Worm (Caenorhabditis elegans) whole organism, late embryonic: ENCODE measurements around the gene T08G3.11.

Experiments used
- C08G9.2 ChIP-seq: sonication (generic microtip); optimal IDR thresholded peaks from 2 replicates; lab custom pipeline; 2016; ENCODE audit warnings: mild to moderate bottlenecking, missing genetic modification characterization, moderate library complexity, missing compliant biosample characterization
- K02D7.2 ChIP-seq: sonication (generic microtip); optimal IDR thresholded peaks from 2 replicates; lab custom pipeline; 2017; ENCODE audit warnings: mild to moderate bottlenecking, missing genetic modification characterization, missing compliant biosample characterization
- T23F11.4 ChIP-seq: fragments of 200-800 bp; sonication (Bioruptor generic); optimal IDR thresholded peaks from 2 replicates; lab custom pipeline; 2018; ENCODE audit warnings: mild to moderate bottlenecking, missing genetic modification characterization, missing compliant biosample characterization
- Y22D7AL.16 ChIP-seq: sonication (generic microtip); optimal IDR thresholded peaks from 2 replicates; lab custom pipeline; 2016; ENCODE audit warnings: missing genetic modification characterization, missing compliant biosample characterization
- ahr-1 ChIP-seq: sonication (generic microtip); optimal IDR thresholded peaks from 2 replicates; lab custom pipeline; 2016; ENCODE audit warnings: missing genetic modification characterization, missing compliant biosample characterization
- ama-1 ChIP-seq: fragments of 150-350 bp; optimal IDR thresholded peaks from 2 replicates; lab custom pipeline; 2014
- ceh-14 ChIP-seq: sonication (generic microtip); optimal IDR thresholded peaks from 2 replicates; lab custom pipeline; 2016; ENCODE audit warnings: missing genotype, missing genetic modification characterization, missing compliant biosample characterization
- ceh-19 ChIP-seq: fragments of 200-800 bp; sonication (Bioruptor generic); optimal IDR thresholded peaks from 2 replicates; lab custom pipeline; 2018; ENCODE audit warnings: mild to moderate bottlenecking, missing genetic modification characterization, missing compliant biosample characterization
- ceh-2 ChIP-seq: sonication (generic microtip); optimal IDR thresholded peaks from 2 replicates; lab custom pipeline; 2016; ENCODE audit warnings: missing genotype, missing genetic modification characterization, missing compliant biosample characterization
- ceh-24 ChIP-seq: sonication (generic microtip); optimal IDR thresholded peaks from 2 replicates; lab custom pipeline; 2016; ENCODE audit warnings: mild to moderate bottlenecking, missing genetic modification characterization, missing compliant biosample characterization
- ceh-30 ChIP-seq: fragments of 150-350 bp; optimal IDR thresholded peaks from 2 replicates; lab custom pipeline; 2014; ENCODE audit warnings: missing biosample characterization, missing genetic modification characterization
- ceh-31 ChIP-seq: sonication (generic microtip); optimal IDR thresholded peaks from 2 replicates; lab custom pipeline; 2016; ENCODE audit warnings: missing genetic modification characterization, missing compliant biosample characterization
- ceh-34 ChIP-seq: sonication (generic microtip); optimal IDR thresholded peaks from 2 replicates; lab custom pipeline; 2016; ENCODE audit warnings: mild to moderate bottlenecking, missing genetic modification characterization, missing compliant biosample characterization
- ceh-48 ChIP-seq: sonication (generic microtip); optimal IDR thresholded peaks from 2 replicates; lab custom pipeline; 2016; ENCODE audit warnings: missing genetic modification characterization, inconsistent platforms, missing compliant biosample characterization
- ceh-6 ChIP-seq: fragments of 200-800 bp; sonication (Bioruptor generic); optimal IDR thresholded peaks from 2 replicates; lab custom pipeline; 2018; ENCODE audit warnings: mild to moderate bottlenecking, missing genetic modification characterization, missing compliant biosample characterization
- che-1 ChIP-seq: sonication (generic microtip); optimal IDR thresholded peaks from 2 replicates; lab custom pipeline; 2016; ENCODE audit warnings: mild to moderate bottlenecking, missing genetic modification characterization, missing compliant biosample characterization
- elt-4 ChIP-seq: sonication (generic microtip); optimal IDR thresholded peaks from 2 replicates; lab custom pipeline; 2016; ENCODE audit warnings: missing genetic modification characterization, missing compliant biosample characterization
- ets-4 ChIP-seq: sonication (generic microtip); optimal IDR thresholded peaks from 2 replicates; lab custom pipeline; 2016; ENCODE audit warnings: missing genetic modification characterization, missing compliant biosample characterization
- fkh-10 ChIP-seq: fragments of 150-350 bp; optimal IDR thresholded peaks from 2 replicates; lab custom pipeline; 2014; ENCODE audit warnings: missing biosample characterization, missing genetic modification reagents, missing genetic modification characterization
- fkh-6 ChIP-seq: sonication (generic microtip); optimal IDR thresholded peaks from 2 replicates; lab custom pipeline; 2016; ENCODE audit warnings: missing genetic modification characterization, missing compliant biosample characterization
- hlh-15 ChIP-seq: sonication (generic microtip); optimal IDR thresholded peaks from 2 replicates; lab custom pipeline; 2016; ENCODE audit warnings: missing genetic modification characterization, missing compliant biosample characterization
- hlh-6 ChIP-seq: sonication (generic microtip); optimal IDR thresholded peaks from 2 replicates; lab custom pipeline; 2016; ENCODE audit warnings: missing genotype, missing genetic modification characterization, missing compliant biosample characterization
- hlh-8 ChIP-seq: sonication (generic microtip); optimal IDR thresholded peaks from 2 replicates; lab custom pipeline; 2016; ENCODE audit warnings: missing genotype, missing genetic modification characterization, missing compliant biosample characterization
- lim-6 ChIP-seq: sonication (generic microtip); optimal IDR thresholded peaks from 2 replicates; lab custom pipeline; 2016; ENCODE audit warnings: missing genetic modification characterization, missing compliant biosample characterization
- madf-2 ChIP-seq: sonication (generic microtip); optimal IDR thresholded peaks from 2 replicates; lab custom pipeline; 2017; ENCODE audit warnings: missing genetic modification characterization, missing compliant biosample characterization
- nhr-11 ChIP-seq: fragments of 150-350 bp; optimal IDR thresholded peaks from 2 replicates; lab custom pipeline; 2014; ENCODE audit warnings: missing biosample characterization, missing genetic modification characterization
- npax-4 ChIP-seq: sonication (generic microtip); optimal IDR thresholded peaks from 2 replicates; lab custom pipeline; 2016; ENCODE audit warnings: missing genetic modification characterization, missing compliant biosample characterization
- odd-2 ChIP-seq: sonication (generic microtip); optimal IDR thresholded peaks from 2 replicates; lab custom pipeline; 2017; ENCODE audit warnings: antibody characterized with exemption, mild to moderate bottlenecking, missing genetic modification characterization, missing compliant biosample characterization
- pag-3 ChIP-seq: sonication (generic microtip); optimal IDR thresholded peaks from 2 replicates; lab custom pipeline; 2016; ENCODE audit warnings: missing compliant biosample characterization, missing genetic modification characterization, borderline replicate concordance
- pat-9 ChIP-seq: fragments of 200-800 bp; sonication (Bioruptor generic); optimal IDR thresholded peaks from 2 replicates; lab custom pipeline; 2018; ENCODE audit warnings: mild to moderate bottlenecking, missing genetic modification characterization, moderate library complexity, missing compliant biosample characterization
- pax-1 ChIP-seq: fragments of 150-350 bp; optimal IDR thresholded peaks from 2 replicates; lab custom pipeline; 2014; ENCODE audit warnings: missing biosample characterization, missing genetic modification characterization
- pha-4 ChIP-seq: fragments of 150-350 bp; optimal IDR thresholded peaks from 2 replicates; lab custom pipeline; 2018; ENCODE audit warnings: missing biosample characterization, missing genetic modification reagents, missing genetic modification characterization
- pqm-1 ChIP-seq: sonication (generic microtip); optimal IDR thresholded peaks from 2 replicates; lab custom pipeline; 2016; ENCODE audit warnings: missing genetic modification characterization, missing compliant biosample characterization
- pros-1 ChIP-seq: fragments of 150-350 bp; optimal IDR thresholded peaks from 2 replicates; lab custom pipeline; 2014; ENCODE audit warnings: missing biosample characterization, missing genetic modification reagents, missing genetic modification characterization
- ref-2 ChIP-seq: sonication (generic microtip); optimal IDR thresholded peaks from 2 replicates; lab custom pipeline; 2016; ENCODE audit warnings: missing genetic modification characterization, missing compliant biosample characterization
- sdc-2 ChIP-seq: sonication (generic microtip); optimal IDR thresholded peaks from 2 replicates; lab custom pipeline; 2016; ENCODE audit warnings: missing genotype, missing genetic modification characterization, missing compliant biosample characterization
- sox-2 ChIP-seq: fragments of 200-800 bp; sonication (Bioruptor generic); IDR thresholded peaks from 2 replicates; pipeline ENCODE4 v1.3.6; 2022; ENCODE audit warnings: missing genetic modification reagents, missing genetic modification characterization, missing compliant biosample characterization
- sox-4 ChIP-seq: sonication (generic microtip); optimal IDR thresholded peaks from 2 replicates; lab custom pipeline; 2017; ENCODE audit warnings: mild to moderate bottlenecking, missing genetic modification characterization, inconsistent platforms, missing compliant biosample characterization
- unc-42 ChIP-seq: sonication (generic microtip); optimal IDR thresholded peaks from 2 replicates; lab custom pipeline; 2016; ENCODE audit warnings: missing genotype, missing genetic modification characterization, missing compliant biosample characterization
- unc-86 ChIP-seq: sonication (generic microtip); optimal IDR thresholded peaks from 2 replicates; lab custom pipeline; 2016; ENCODE audit warnings: missing genetic modification characterization, missing compliant biosample characterization

Gene T08G3.11

ce11 chrV:16479275-16479674 lies at the start of gene T08G3.11:
TSS of gene T08G3.11 (minus strand) at chrV:16479375.
- TF ChIP-seq npax-4, result no peak
- no peak for TF ChIP-seq elt-4 (tag; lab: Kevin White, UChicago)
- TF ChIP-seq ahr-1, result no peak
- no peak for TF ChIP-seq hlh-15 (tag; lab: Kevin White, UChicago)
- TF ChIP-seq ceh-19 (GFP tag; lab: Kevin White, UChicago), result no peak
- TF ChIP-seq sox-4, result no peak
- TF ChIP-seq ceh-6, result no peak
- no peak for TF ChIP-seq pha-4 (tag; lab: Kevin White, UChicago)
- no peak for TF ChIP-seq hlh-6 (tag; lab: Kevin White, UChicago)
- no peak for TF ChIP-seq T23F11.4 (GFP tag; lab: Kevin White, UChicago)

- no peak for TF ChIP-seq ceh-14 (tag; lab: Kevin White, UChicago)
- TF ChIP-seq odd-2 (tag; lab: Kevin White, UChicago), result no peak
- no peak for TF ChIP-seq hlh-8 (tag; lab: Kevin White, UChicago)
- no peak for TF ChIP-seq nhr-11
- TF ChIP-seq pag-3 (tag; lab: Kevin White, UChicago), result no peak
- no peak for TF ChIP-seq fkh-10 (GFP tag; lab: Kevin White, UChicago)
- TF ChIP-seq C08G9.2, result no peak
- TF ChIP-seq ceh-24 (tag; lab: Kevin White, UChicago), result no peak
- TF ChIP-seq T23F11.4 (GFP tag; lab: Kevin White, UChicago), result no peak
Observed at ce11 chrV:16527796-16528195, 48.6 kb upstream of the T08G3.11 start, which contains the start of gene F36D3.16. TSS of gene F36D3.16 (plus strand) at chrV:16528096.

DNA sequence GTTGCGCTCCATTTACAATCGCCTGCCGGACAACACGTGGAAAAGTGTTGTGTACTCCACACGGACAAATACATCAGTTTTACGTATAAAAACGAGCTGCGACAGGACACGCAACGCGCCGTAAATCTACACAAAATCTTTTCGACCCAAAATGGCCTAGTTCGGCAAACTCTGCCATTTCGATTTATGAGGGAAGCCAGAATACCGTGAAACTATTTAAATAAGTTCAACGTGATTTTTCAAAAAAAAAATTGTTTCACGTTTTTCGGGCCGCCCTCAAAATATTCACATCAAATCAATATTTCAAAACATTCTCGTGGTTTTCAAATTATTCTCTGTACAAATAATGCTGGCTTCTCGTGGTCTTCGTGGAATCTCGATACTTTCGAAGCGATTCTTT lies 47.7 kb upstream of the T08G3.11 start, which contains the start of gene F36D3.8:
F36D3.8 (plus strand) TSS at position 301 of the 400 bp plus-strand sequence.
- TF ChIP-seq odd-2 (tag; lab: Kevin White, UChicago), result no peak
- TF ChIP-seq ceh-2 (tag; lab: Kevin White, UChicago), result no peak
- TF ChIP-seq ceh-6, result no peak
- TF ChIP-seq ceh-31 (tag; lab: Kevin White, UChicago), result no peak
- no peak for TF ChIP-seq sox-4
- TF ChIP-seq pag-3 (tag; lab: Kevin White, UChicago), result no peak
- no peak for TF ChIP-seq pqm-1 (tag; lab: Kevin White, UChicago)
- TF ChIP-seq ceh-34 (tag; lab: Kevin White, UChicago), result no peak
- TF ChIP-seq hlh-8 (tag; lab: Kevin White, UChicago), result no peak
- TF ChIP-seq pros-1, result no peak
- no peak for TF ChIP-seq ref-2
- TF ChIP-seq elt-4 (tag; lab: Kevin White, UChicago), result no peak
- no peak for TF ChIP-seq sdc-2
- TF ChIP-seq unc-86 (tag; lab: Kevin White, UChicago), result no peak
- no peak for TF ChIP-seq madf-2 (tag; lab: Kevin White, UChicago)
- no peak for TF ChIP-seq unc-42
- no peak for TF ChIP-seq ceh-24 (tag; lab: Kevin White, UChicago)
- TF ChIP-seq nhr-11, result no peak
- TF ChIP-seq K02D7.2, result no peak
- TF ChIP-seq, all 69 proteins: peak for 0

DNA sequence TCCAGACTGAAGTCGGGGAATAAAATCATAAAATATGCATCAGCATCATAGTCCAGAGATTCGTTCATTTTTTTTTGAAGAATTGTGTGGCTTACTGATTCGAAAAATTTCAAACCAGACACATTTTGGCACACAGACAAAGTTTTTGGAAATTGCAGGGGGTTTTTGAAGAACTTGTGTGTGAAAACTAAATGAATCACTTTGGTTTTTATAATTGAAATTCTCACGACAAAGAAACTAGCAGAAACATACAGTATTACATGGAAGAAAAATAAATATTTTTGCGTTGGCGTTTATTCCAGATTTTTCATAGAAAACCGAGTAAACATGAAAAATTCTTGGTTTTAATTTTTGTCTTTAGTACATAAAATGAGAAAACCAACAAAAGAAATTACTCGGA lies 43.1 kb upstream of the T08G3.11 start, which contains the start of gene srw-34:
srw-34 (minus strand) TSS at position 101 of the 400 bp plus-strand sequence.
- TF ChIP-seq ceh-30 (tag; lab: Kevin White, UChicago) (no peak), pag-3 (tag; lab: Kevin White, UChicago) (no peak), che-1 (tag; lab: Kevin White, UChicago) (no peak), odd-2 (tag; lab: Kevin White, UChicago) (no peak), sox-2 (GFP tag; lab: Robert Waterston, UW) (no peak), unc-42 (no peak), ama-1 (lab: Kevin White, UChicago) (no peak), ceh-48 (tag; lab: Kevin White, UChicago) (no peak), lim-6 (no peak), ceh-2 (tag; lab: Kevin White, UChicago) (no peak), Y22D7AL.16 (tag; lab: Kevin White, UChicago) (no peak), ets-4 (tag; lab: Kevin White, UChicago) (no peak), pat-9 (tag; lab: Kevin White, UChicago) (no peak), pax-1 (no peak), fkh-10 (GFP tag; lab: Kevin White, UChicago) (no peak), ceh-34 (tag; lab: Kevin White, UChicago) (no peak), fkh-6 (no peak), pqm-1 (tag; lab: Kevin White, UChicago) (no peak)
